Fruit fly (Drosophila melanogaster): ENCODE results near the gene CG7720.

DNA sequence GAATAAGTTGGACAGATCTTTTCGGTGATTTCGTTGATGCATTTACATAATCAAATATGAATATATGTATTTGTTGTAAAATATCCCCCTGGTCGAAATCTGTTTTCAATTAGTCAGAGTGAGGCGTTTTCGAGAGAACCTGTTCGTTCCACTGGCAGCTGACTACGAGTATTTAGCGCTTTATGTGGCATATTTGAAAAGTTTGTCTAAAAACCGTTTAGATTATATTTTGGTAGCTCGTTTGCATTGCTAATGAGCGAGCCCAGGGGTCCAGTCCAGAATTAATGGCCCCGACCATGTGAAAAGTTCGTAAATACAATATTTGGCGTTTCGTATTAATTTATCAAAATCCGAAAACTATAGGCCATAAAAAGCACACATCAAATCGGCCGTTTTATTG, 918 bp downstream of the CG7720 start:
- TF ChIP-seq Dif (GFP tag; optimal IDR thresholded peaks at IDR 0.05; ENCODE audit: partially characterized antibody) (no peak), sage (GFP tag; optimal IDR thresholded peaks at IDR 0.05) (no peak), GATAd (GFP tag; optimal IDR thresholded peaks at IDR 0.05) (no peak)
